Worm (Caenorhabditis elegans) whole organism, mixed stage, embryonic: ENCODE data around the gene cah-4.

Experiments
- M03D4.4 ChIP-seq: sonication (generic microtip); optimal IDR thresholded peaks from 2 replicates; lab custom pipeline; 2017; ENCODE audit warnings: mild to moderate bottlenecking, missing genetic modification characterization, missing compliant biosample characterization
- bed-3 ChIP-seq: fragments of 200-800 bp; sonication (Bioruptor generic); optimal IDR thresholded peaks from 3 replicates; lab custom pipeline; 2018; ENCODE audit warnings: mild to moderate bottlenecking, missing genetic modification characterization, moderate library complexity, missing compliant biosample characterization
- blmp-1 ChIP-seq: fragments of 150-350 bp; optimal IDR thresholded peaks from 2 replicates; lab custom pipeline; 2014; ENCODE audit warnings: missing biosample characterization, missing genetic modification characterization
- ceh-39 ChIP-seq: fragments of 150-350 bp; optimal IDR thresholded peaks from 2 replicates; lab custom pipeline; 2014; ENCODE audit warnings: missing biosample characterization, missing genetic modification characterization
- ceh-43 ChIP-seq: fragments of 200-800 bp; sonication (Bioruptor generic); optimal IDR thresholded peaks from 2 replicates; lab custom pipeline; 2018; ENCODE audit warnings: mild to moderate bottlenecking, missing genetic modification characterization, moderate library complexity, missing compliant biosample characterization
- ceh-83 ChIP-seq: fragments of 200-800 bp; sonication (Bioruptor generic); optimal IDR thresholded peaks from 2 replicates; lab custom pipeline; 2018; ENCODE audit warnings: mild to moderate bottlenecking, missing genetic modification characterization, missing compliant biosample characterization
- ces-1 ChIP-seq: fragments of 150-350 bp; optimal IDR thresholded peaks from 2 replicates; lab custom pipeline; 2014; ENCODE audit warnings: missing biosample characterization, missing genetic modification reagents, missing genetic modification characterization
- cnd-1 ChIP-seq: fragments of 200-800 bp; sonication (Bioruptor generic); optimal IDR thresholded peaks from 2 replicates; lab custom pipeline; 2018; ENCODE audit warnings: mild to moderate bottlenecking, missing genetic modification characterization, missing compliant biosample characterization
- drap-1 ChIP-seq: fragments of 200-800 bp; sonication (Bioruptor generic); optimal IDR thresholded peaks from 3 replicates; lab custom pipeline; 2018; ENCODE audit warnings: mild to moderate bottlenecking, missing genetic modification characterization, missing compliant biosample characterization
- elt-1 ChIP-seq: sonication (generic microtip); optimal IDR thresholded peaks from 2 replicates; lab custom pipeline; 2017; ENCODE audit warnings: missing genetic modification characterization, mild to moderate bottlenecking, missing compliant biosample characterization, antibody characterized with exemption, moderate library complexity, borderline replicate concordance; ENCODE audit not compliant: insufficient read depth
- elt-3 ChIP-seq: fragments of 150-350 bp; optimal IDR thresholded peaks from 2 replicates; lab custom pipeline; 2014; ENCODE audit warnings: missing biosample characterization, missing genetic modification characterization
- flh-1 ChIP-seq: fragments of 200-800 bp; sonication (Bioruptor generic); optimal IDR thresholded peaks from 2 replicates; lab custom pipeline; 2018; ENCODE audit warnings: mild to moderate bottlenecking, missing genetic modification characterization, moderate library complexity, missing compliant biosample characterization
- ham-2 ChIP-seq: fragments of 200-800 bp; sonication (Bioruptor generic); optimal IDR thresholded peaks from 2 replicates; lab custom pipeline; 2018; ENCODE audit warnings: mild to moderate bottlenecking, missing genetic modification characterization, missing compliant biosample characterization
- hlh-1 ChIP-seq: fragments of 150-350 bp; optimal IDR thresholded peaks from 2 replicates; lab custom pipeline; 2014; ENCODE audit warnings: missing biosample characterization, missing genetic modification reagents, missing genetic modification characterization
- lin-13 ChIP-seq: fragments of 150-350 bp; optimal IDR thresholded peaks from 2 replicates; lab custom pipeline; 2014; ENCODE audit warnings: missing biosample characterization, missing genetic modification characterization
- lin-32 ChIP-seq: fragments of 200-800 bp; sonication (Bioruptor generic); optimal IDR thresholded peaks from 2 replicates; lab custom pipeline; 2018; ENCODE audit warnings: mild to moderate bottlenecking, missing genetic modification characterization, missing compliant biosample characterization
- lsy-2 ChIP-seq: fragments of 150-350 bp; optimal IDR thresholded peaks from 2 replicates; lab custom pipeline; 2014; ENCODE audit warnings: missing biosample characterization, missing genetic modification characterization
- mab-5 ChIP-seq: fragments of 150-350 bp; optimal IDR thresholded peaks from 2 replicates; lab custom pipeline; 2014; ENCODE audit warnings: missing biosample characterization, missing genetic modification characterization
- mep-1 ChIP-seq: fragments of 150-350 bp; optimal IDR thresholded peaks from 2 replicates; lab custom pipeline; 2017; ENCODE audit warnings: missing biosample characterization, missing genetic modification reagents, missing genetic modification characterization, inconsistent platforms
- mls-2 ChIP-seq: sonication (generic microtip); optimal IDR thresholded peaks from 2 replicates; lab custom pipeline; 2016; ENCODE audit warnings: mild to moderate bottlenecking, missing genetic modification characterization, moderate library complexity, missing compliant biosample characterization
- nhr-12 ChIP-seq: fragments of 150-350 bp; optimal IDR thresholded peaks from 2 replicates; lab custom pipeline; 2014; ENCODE audit warnings: missing biosample characterization, missing genetic modification characterization
- nhr-2 ChIP-seq: fragments of 150-350 bp; optimal IDR thresholded peaks from 2 replicates; lab custom pipeline; 2014; ENCODE audit warnings: missing biosample characterization, missing genetic modification characterization
- nhr-237 ChIP-seq: fragments of 150-350 bp; optimal IDR thresholded peaks from 2 replicates; lab custom pipeline; 2014; ENCODE audit warnings: missing biosample characterization, missing genetic modification characterization
- nhr-28 ChIP-seq: fragments of 150-350 bp; optimal IDR thresholded peaks from 2 replicates; lab custom pipeline; 2014; ENCODE audit warnings: missing biosample characterization, missing genetic modification characterization
- nhr-76 ChIP-seq: sonication (generic microtip); optimal IDR thresholded peaks from 2 replicates; lab custom pipeline; 2017; ENCODE audit warnings: missing biosample characterization, missing genetic modification characterization
- pha-4 ChIP-seq: fragments of 150-350 bp; optimal IDR thresholded peaks from 2 replicates; lab custom pipeline; 2018; ENCODE audit warnings: missing biosample characterization, missing genetic modification reagents, missing genetic modification characterization
- sem-2 ChIP-seq: fragments of 200-800 bp; sonication (Bioruptor generic); optimal IDR thresholded peaks from 2 replicates; lab custom pipeline; 2018; ENCODE audit warnings: mild to moderate bottlenecking, missing genetic modification characterization, missing compliant biosample characterization
- snpc-4 ChIP-seq: fragments of 150-350 bp; optimal IDR thresholded peaks from 2 replicates; lab custom pipeline; 2014; ENCODE audit warnings: missing biosample characterization, missing genetic modification characterization
- sptf-1 ChIP-seq: sonication (generic microtip); optimal IDR thresholded peaks from 2 replicates; lab custom pipeline; 2017; ENCODE audit warnings: mild to moderate bottlenecking, missing genetic modification characterization, moderate library complexity, missing compliant biosample characterization
- tbx-8 ChIP-seq: fragments of 200-800 bp; sonication (Bioruptor generic); optimal IDR thresholded peaks from 2 replicates; lab custom pipeline; 2018; ENCODE audit warnings: mild to moderate bottlenecking, missing genetic modification characterization, moderate library complexity, missing compliant biosample characterization
- unc-120 ChIP-seq: sonication (generic microtip); optimal IDR thresholded peaks from 2 replicates; lab custom pipeline; 2017; ENCODE audit warnings: missing genetic modification characterization, missing compliant biosample characterization; ENCODE audit not compliant: poor library complexity, severe bottlenecking
- unc-39 ChIP-seq: fragments of 150-350 bp; optimal IDR thresholded peaks from 2 replicates; lab custom pipeline; 2014; ENCODE audit warnings: missing biosample characterization, missing genetic modification characterization
- unc-62 ChIP-seq: fragments of 150-350 bp; optimal IDR thresholded peaks from 2 replicates; lab custom pipeline; 2014; ENCODE audit warnings: missing biosample characterization, missing genetic modification reagents, missing genetic modification characterization
- zip-8 ChIP-seq: fragments of 150-350 bp; optimal IDR thresholded peaks from 2 replicates; lab custom pipeline; 2014; ENCODE audit warnings: missing biosample characterization, missing genetic modification characterization
- ztf-11 ChIP-seq: fragments of 150-350 bp; optimal IDR thresholded peaks from 2 replicates; lab custom pipeline; 2014; ENCODE audit warnings: missing biosample characterization, missing genetic modification characterization

Gene cah-4

DNA sequence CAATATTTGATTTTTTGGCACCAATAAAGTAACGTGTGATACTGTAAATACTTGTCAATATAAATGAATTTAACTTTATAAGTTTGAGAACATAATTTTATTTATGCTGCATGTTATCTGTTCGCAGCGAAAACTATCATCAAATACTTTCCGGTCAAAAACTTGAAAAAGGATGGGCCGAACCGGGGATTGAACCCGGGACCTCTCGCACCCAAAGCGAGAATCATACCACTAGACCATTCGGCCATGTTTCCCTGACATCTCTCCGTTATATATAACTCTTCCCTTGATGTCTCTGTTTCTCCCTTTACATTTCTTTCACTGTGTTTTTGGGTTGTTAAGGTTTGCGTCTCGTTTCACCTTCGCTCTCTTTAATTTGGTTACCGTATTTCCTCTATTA is 30.6 kb upstream of the cah-4 start:
- TF ChIP-seq pha-4 (tag; lab: Kevin White, UChicago) (no peak), blmp-1 (tag; lab: Kevin White, UChicago) (no peak), M03D4.4 (tag; lab: Kevin White, UChicago) (peak; percentile 79), nhr-12 (tag; lab: Kevin White, UChicago) (no peak), tbx-8 (GFP tag; lab: Kevin White, UChicago) (peak; percentile 53), nhr-28 (tag; lab: Kevin White, UChicago) (peak; percentile 47), sptf-1 (peak; percentile 87), ceh-39 (no peak), ceh-43 (GFP tag; lab: Kevin White, UChicago) (peak; percentile 82), nhr-2 (tag; lab: Kevin White, UChicago) (no peak), elt-3 (tag; lab: Kevin White, UChicago) (no peak), hlh-1 (tag; lab: Kevin White, UChicago) (no peak), lin-32 (peak; percentile 67), ces-1 (GFP tag; lab: Kevin White, UChicago) (peak; percentile 14), unc-62 (GFP tag; lab: Kevin White, UChicago) (peak; percentile 29), bed-3 (peak; percentile 79), nhr-237 (tag; lab: Kevin White, UChicago) (no peak), cnd-1 (tag; lab: Kevin White, UChicago) (peak; percentile 90), elt-1 (tag; lab: Kevin White, UChicago) (no peak), flh-1 (peak; percentile 39), zip-8 (tag; lab: Kevin White, UChicago) (no peak), unc-120 (tag; lab: Kevin White, UChicago) (peak; percentile 86), lsy-2 (tag; lab: Kevin White, UChicago) (peak; percentile 8), ztf-11 (tag; lab: Kevin White, UChicago) (no peak), ceh-83 (peak; percentile 80), mab-5 (tag; lab: Kevin White, UChicago) (no peak), snpc-4 (tag; lab: Kevin White, UChicago) (no peak), sem-2 (peak; percentile 72), lin-13 (peak; percentile 17), ham-2 (GFP tag; lab: Kevin White, UChicago) (peak; percentile 44), mep-1 (tag; lab: Kevin White, UChicago) (peak; percentile 35), unc-39 (tag; lab: Kevin White, UChicago) (no peak), nhr-76 (tag; lab: Kevin White, UChicago) (no peak), drap-1 (GFP tag; lab: Kevin White, UChicago) (peak; percentile 84), mls-2 (tag; lab: Kevin White, UChicago) (peak; percentile 87)

DNA sequence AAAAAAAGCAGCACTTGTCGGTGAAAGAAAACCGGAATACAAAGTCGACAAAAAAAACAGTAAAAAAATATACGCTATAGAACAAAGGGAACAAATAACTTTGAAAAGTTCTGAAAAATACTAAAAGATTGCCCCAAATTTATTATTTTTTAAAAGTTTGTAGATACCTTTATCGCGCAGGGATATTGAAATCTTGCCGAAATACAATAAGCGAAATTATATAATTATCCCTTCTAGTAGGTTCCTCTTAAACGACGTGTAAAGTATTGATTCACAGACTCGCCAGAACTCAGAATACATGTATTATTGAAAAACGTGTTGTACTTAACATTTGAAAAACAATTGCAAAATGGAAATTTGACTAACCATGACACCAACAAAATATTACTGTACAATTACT is 28.0 kb upstream of the cah-4 start:
- peak; percentile 42 for TF ChIP-seq sptf-1
- peak; percentile 49 for TF ChIP-seq lsy-2 (tag; lab: Kevin White, UChicago)
- TF ChIP-seq nhr-237 (tag; lab: Kevin White, UChicago), result peak; percentile 93
- no peak for TF ChIP-seq mep-1 (tag; lab: Kevin White, UChicago)
- TF ChIP-seq ces-1 (GFP tag; lab: Kevin White, UChicago), result peak; percentile 91
- TF ChIP-seq snpc-4 (tag; lab: Kevin White, UChicago), result no peak
- TF ChIP-seq pha-4 (tag; lab: Kevin White, UChicago), result no peak

DNA sequence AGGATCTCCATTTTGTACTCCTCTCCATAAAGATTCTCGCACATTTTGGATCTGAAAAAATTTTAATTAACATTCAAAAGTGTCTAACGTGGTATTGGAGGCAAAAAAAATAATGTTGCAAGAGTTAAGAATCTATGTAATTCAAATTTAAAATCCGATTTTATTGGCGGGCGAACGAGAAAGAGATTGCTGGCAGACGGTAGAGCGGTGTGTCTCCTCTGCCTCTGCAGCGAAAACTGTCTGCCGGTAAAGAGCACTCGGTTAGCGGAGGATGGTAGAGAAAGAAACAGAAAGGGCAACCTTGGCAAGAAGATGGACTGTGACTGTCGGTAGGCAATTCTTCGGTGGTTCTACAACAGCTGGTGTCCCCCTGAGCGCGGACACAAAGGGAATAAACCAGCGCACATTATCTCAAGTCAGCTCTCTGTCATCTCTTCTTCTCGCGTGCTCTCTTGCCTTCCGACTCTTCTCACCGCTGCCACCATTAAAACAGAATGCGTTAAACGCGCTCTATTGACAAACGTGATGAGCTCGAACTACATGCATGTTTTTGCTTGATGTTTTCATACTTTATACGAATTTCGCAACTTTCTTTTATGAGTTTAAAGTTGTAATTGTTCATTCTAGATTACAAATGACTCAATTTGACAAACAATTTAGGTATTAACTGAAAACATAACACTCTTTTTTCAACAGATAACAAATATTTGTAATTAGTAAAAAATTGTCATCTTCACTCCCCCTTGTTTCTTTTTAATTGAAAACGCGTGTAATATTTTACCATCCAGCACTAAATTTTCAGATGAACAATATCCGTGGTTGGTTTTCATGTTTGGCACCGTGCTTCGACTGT is 23.3 kb upstream of the cah-4 start, which contains the start of the genes cdk-4 and F18H3.1:
Gene cdk-4 (minus strand): TSS at position 51 of the 853 bp plus-strand sequence.
Gene F18H3.1 (plus strand): TSS at position 803 of the 853 bp plus-strand sequence.
- peak; percentile 51 for TF ChIP-seq ham-2 (GFP tag; lab: Kevin White, UChicago)
- peak; percentile 72 for TF ChIP-seq unc-62 (GFP tag; lab: Kevin White, UChicago)
- peak; percentile 28 for TF ChIP-seq unc-120 (tag; lab: Kevin White, UChicago)
- no peak for TF ChIP-seq ztf-11 (tag; lab: Kevin White, UChicago)
- TF ChIP-seq unc-39 (tag; lab: Kevin White, UChicago), result no peak
- peak; percentile 36 for TF ChIP-seq mls-2 (tag; lab: Kevin White, UChicago)
- TF ChIP-seq mep-1 (tag; lab: Kevin White, UChicago), result peak; percentile 71
- TF ChIP-seq ceh-83, result no peak
- TF ChIP-seq ceh-43 (GFP tag; lab: Kevin White, UChicago), result no peak
- peak; percentile 9 for TF ChIP-seq M03D4.4 (tag; lab: Kevin White, UChicago)
- TF ChIP-seq ceh-39, result no peak
- TF ChIP-seq snpc-4 (tag; lab: Kevin White, UChicago), result no peak
- no peak for TF ChIP-seq flh-1
- TF ChIP-seq mab-5 (tag; lab: Kevin White, UChicago), result peak; percentile 25
- no peak for TF ChIP-seq sem-2
- TF ChIP-seq blmp-1 (tag; lab: Kevin White, UChicago), result no peak
- TF ChIP-seq lin-32, result peak; percentile 96
- no peak for TF ChIP-seq drap-1 (GFP tag; lab: Kevin White, UChicago)
- TF ChIP-seq lin-13, result peak; percentile 1
- TF ChIP-seq hlh-1 (tag; lab: Kevin White, UChicago), result peak; percentile 87
- no peak for TF ChIP-seq nhr-28 (tag; lab: Kevin White, UChicago)
- TF ChIP-seq nhr-76 (tag; lab: Kevin White, UChicago), result no peak
- no peak for TF ChIP-seq tbx-8 (GFP tag; lab: Kevin White, UChicago)
- peak; percentile 38 for TF ChIP-seq pha-4 (tag; lab: Kevin White, UChicago)
- TF ChIP-seq nhr-2 (tag; lab: Kevin White, UChicago), result peak; percentile 77
- TF ChIP-seq bed-3, result no peak
- TF ChIP-seq cnd-1 (tag; lab: Kevin White, UChicago), result peak; percentile 85
- peak; percentile 46 for TF ChIP-seq ces-1 (GFP tag; lab: Kevin White, UChicago)
- TF ChIP-seq elt-1 (tag; lab: Kevin White, UChicago), result no peak
- TF ChIP-seq nhr-237 (tag; lab: Kevin White, UChicago), result no peak
- no peak for TF ChIP-seq nhr-12 (tag; lab: Kevin White, UChicago)
- peak; percentile 39 for TF ChIP-seq lsy-2 (tag; lab: Kevin White, UChicago)
- TF ChIP-seq zip-8 (tag; lab: Kevin White, UChicago), result no peak
- no peak for TF ChIP-seq elt-3 (tag; lab: Kevin White, UChicago)
- peak; percentile 64 for TF ChIP-seq sptf-1
- TF ChIP-seq, all 35 proteins: peak for 16
